Worm (Caenorhabditis elegans) whole organism, early embryonic: Measurements from ENCODE around the gene mrpl-22.

Source experiments
- F13C5.2 ChIP-seq: sonication (generic microtip); optimal IDR thresholded peaks from 2 replicates; lab custom pipeline; 2017; ENCODE audit warnings: mild to moderate bottlenecking, missing genetic modification characterization, inconsistent platforms, missing compliant biosample characterization
- ama-1 ChIP-seq: fragments of 150-350 bp; optimal IDR thresholded peaks from 2 replicates; lab custom pipeline; 2014
- ceh-36 ChIP-seq: sonication (generic microtip); optimal IDR thresholded peaks from 2 replicates; lab custom pipeline; 2016; ENCODE audit warnings: missing genetic modification characterization, inconsistent platforms, missing compliant biosample characterization
- ets-7 ChIP-seq: sonication (generic microtip); optimal IDR thresholded peaks from 2 replicates; lab custom pipeline; 2016; ENCODE audit warnings: missing genotype, missing genetic modification characterization, missing compliant biosample characterization
- flt-1 ChIP-seq: fragments of 200-800 bp; sonication (Bioruptor generic); IDR thresholded peaks from 2 replicates; pipeline ENCODE4 v1.3.6; 2022; ENCODE audit warnings: missing genetic modification characterization, missing compliant biosample characterization
- hmbx-1 ChIP-seq: sonication (generic microtip); optimal IDR thresholded peaks from 2 replicates; lab custom pipeline; 2016; ENCODE audit warnings: mild to moderate bottlenecking, missing genetic modification characterization, missing compliant biosample characterization
- hmg-4 ChIP-seq: fragments of 200-800 bp; sonication (Bioruptor generic); optimal IDR thresholded peaks from 2 replicates; lab custom pipeline; 2018; ENCODE audit warnings: mild to moderate bottlenecking, missing genetic modification characterization, missing compliant biosample characterization
- pes-1 ChIP-seq: fragments of 200-800 bp; sonication (Bioruptor generic); IDR thresholded peaks from 2 replicates; pipeline ENCODE4 v1.3.6; 2022; ENCODE audit warnings: missing genetic modification reagents, missing genetic modification characterization, missing compliant biosample characterization
- scrt-1 ChIP-seq: fragments of 200-800 bp; sonication (Bioruptor generic); IDR thresholded peaks from 2 replicates; pipeline ENCODE4 v1.3.6; 2022; ENCODE audit warnings: missing genetic modification characterization, missing compliant biosample characterization
- tbx-11 ChIP-seq: fragments of 200-800 bp; sonication (Bioruptor generic); IDR thresholded peaks from 2 replicates; pipeline ENCODE4 v1.3.6; 2022; ENCODE audit warnings: missing genetic modification characterization, missing compliant biosample characterization

DNA sequence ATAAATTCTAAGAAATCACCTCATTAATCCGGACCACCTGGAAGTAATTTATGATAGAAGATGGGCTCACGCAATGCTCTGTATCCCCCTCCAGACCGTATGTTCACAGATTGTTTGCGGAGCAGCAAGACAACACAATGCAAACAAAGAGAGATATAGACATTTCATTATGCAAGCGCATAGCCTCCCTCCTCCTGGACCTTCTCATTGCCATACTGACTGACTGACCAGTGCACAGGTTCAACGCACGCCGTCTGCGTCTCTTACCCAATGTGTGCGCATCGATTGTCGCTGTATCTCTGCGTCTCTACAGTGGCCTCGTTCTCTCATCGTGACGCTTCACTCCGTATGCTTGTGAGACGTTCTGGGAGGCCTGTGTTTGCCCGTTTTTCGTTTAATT lies 36.4 kb downstream of the mrpl-22 start:
- no peak for TF ChIP-seq hmbx-1 (tag; lab: Kevin White, UChicago)
- no peak for TF ChIP-seq ets-7 (tag; lab: Kevin White, UChicago)
- no peak for TF ChIP-seq ama-1 (lab: Kevin White, UChicago)
- TF ChIP-seq flt-1 (GFP tag; lab: Robert Waterston, UW), result peak; percentile 37; the same call in 1 of the 2 replicates
- peak; percentile 45 for TF ChIP-seq hmg-4 (GFP tag; lab: Kevin White, UChicago)
- TF ChIP-seq scrt-1 (GFP tag; lab: Robert Waterston, UW), result no peak
- TF ChIP-seq pes-1 (GFP tag; lab: Robert Waterston, UW), result no peak
- no peak for TF ChIP-seq tbx-11
- peak; percentile 41 for TF ChIP-seq F13C5.2 (tag; lab: Kevin White, UChicago)
- TF ChIP-seq ceh-36, result no peak
